Worm (Caenorhabditis elegans) whole organism, L1 larva: ENCODE measurements around the gene nhr-143.

ENCODE experiments used
- Y116A8C.19 ChIP-seq: sonication (generic microtip); optimal IDR thresholded peaks from 2 replicates; lab custom pipeline; 2016; ENCODE audit warnings: missing compliant biosample characterization, missing genetic modification characterization, borderline replicate concordance
- alr-1 ChIP-seq: fragments of 200-800 bp; sonication (Bioruptor generic); optimal IDR thresholded peaks from 2 replicates; lab custom pipeline; 2018; ENCODE audit warnings: borderline replicate concordance, mild to moderate bottlenecking, missing genetic modification characterization, missing compliant biosample characterization
- egl-27 ChIP-seq, 2 experiments: fragments of 150-350 bp in 1 of 2; sonication (generic microtip); optimal IDR thresholded peaks; 3 replicates each; lab custom pipeline; 2017 to 2018; ENCODE audit warnings: missing biosample characterization in 2 of 2, missing genetic modification characterization in 2 of 2, missing genetic modification reagents in 2 of 2
- hlh-17 ChIP-seq: fragments of 200-800 bp; sonication (Bioruptor generic); optimal IDR thresholded peaks from 2 replicates; lab custom pipeline; 2018; ENCODE audit warnings: missing genetic modification characterization, mild to moderate bottlenecking, missing compliant biosample characterization, moderate library complexity, borderline replicate concordance
- lin-15B ChIP-seq: fragments of 150-350 bp; sonication (generic microtip); optimal IDR thresholded peaks from 3 replicates; lab custom pipeline; 2014; ENCODE audit warnings: missing biosample characterization, missing genetic modification characterization
- mep-1 ChIP-seq: fragments of 150-350 bp; optimal IDR thresholded peaks from 2 replicates; lab custom pipeline; 2014; ENCODE audit warnings: missing biosample characterization, missing genetic modification characterization
- nhr-28 ChIP-seq: fragments of 150-350 bp; optimal IDR thresholded peaks from 2 replicates; lab custom pipeline; 2014; ENCODE audit warnings: missing biosample characterization, missing genetic modification characterization
- nhr-47 ChIP-seq: sonication (generic microtip); optimal IDR thresholded peaks from 2 replicates; lab custom pipeline; 2016; ENCODE audit warnings: mild to moderate bottlenecking, missing genetic modification characterization, moderate library complexity, missing compliant biosample characterization
- nhr-71 ChIP-seq: sonication (generic microtip); optimal IDR thresholded peaks from 2 replicates; lab custom pipeline; 2016; ENCODE audit warnings: mild to moderate bottlenecking, missing genetic modification characterization, moderate library complexity, missing compliant biosample characterization
- nhr-77 ChIP-seq: fragments of 150-350 bp; optimal IDR thresholded peaks from 2 replicates; lab custom pipeline; 2014; ENCODE audit warnings: missing biosample characterization, missing genetic modification characterization

DNA sequence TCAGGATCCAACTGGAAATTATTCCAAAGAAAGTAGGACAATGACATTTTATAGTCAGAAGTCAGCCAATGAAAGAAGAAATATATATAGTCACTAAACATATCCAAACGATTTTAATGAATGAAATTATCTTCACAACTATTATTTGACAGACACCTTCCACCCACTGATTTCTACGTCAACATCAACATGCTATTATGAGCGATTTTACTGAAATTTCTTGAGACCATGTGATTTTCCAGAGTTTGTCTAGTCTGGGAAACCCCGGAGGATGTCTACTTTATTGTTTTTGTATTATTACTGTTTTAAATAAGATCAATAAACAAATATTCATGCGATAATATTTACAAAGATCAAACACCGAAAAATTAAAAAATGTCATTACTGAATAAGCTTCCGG, 40.8 kb upstream of the nhr-143 start, which contains the start of gene srt-18:
- TF ChIP-seq nhr-77 (tag; lab: Kevin White, UChicago) (no peak), Y116A8C.19 (tag; lab: Kevin White, UChicago) (no peak), nhr-47 (tag; lab: Kevin White, UChicago) (no peak), nhr-28 (tag; lab: Kevin White, UChicago) (no peak), alr-1 (tag; lab: Kevin White, UChicago) (no peak), hlh-17 (GFP tag; lab: Kevin White, UChicago) (no peak), mep-1 (tag; lab: Kevin White, UChicago) (no peak), egl-27 (tag; optimal IDR thresholded peaks at IDR 0.05; lab: Kevin White, UChicago) (no peak), nhr-71 (tag; lab: Kevin White, UChicago) (no peak), lin-15B (tag; lab: Kevin White, UChicago) (no peak)
